Worm (Caenorhabditis elegans): ENCODE measurements around the gene rpl-7A.

Gene rpl-7A

ce11 chrIV:4434441-4435084 is 44.2 kb upstream of the rpl-7A start, which contains the start of the genes R08C7.8 and R08C7.4:
TSS of gene R08C7.8 (minus strand) at chrIV:4434541.
TSS of gene R08C7.4 (plus strand) at chrIV:4435034.
- TF ChIP-seq nhr-71 (tag; optimal IDR thresholded peaks at IDR 0.05) (no peak), hpl-2 (GFP tag; optimal IDR thresholded peaks at IDR 0.05) (no peak), nhr-84 (tag; optimal IDR thresholded peaks at IDR 0.05) (no peak), ceh-63 (GFP tag; optimal IDR thresholded peaks at IDR 0.05) (no peak), unc-62 (GFP tag; optimal IDR thresholded peaks at IDR 0.05) (no peak), elt-3 (tag; optimal IDR thresholded peaks at IDR 0.05) (no peak), C04F5.9 (tag; optimal IDR thresholded peaks at IDR 0.05) (no peak), lin-13 (GFP tag; optimal IDR thresholded peaks at IDR 0.05) (no peak), tbx-2 (tag; optimal IDR thresholded peaks at IDR 0.05) (no peak), hlh-4 (tag; optimal IDR thresholded peaks at IDR 0.05) (no peak), Y116A8C.19 (tag; optimal IDR thresholded peaks at IDR 0.05; ENCODE audit: borderline replicate concordance) (no peak), grh-1 (GFP tag; IDR thresholded peaks at IDR 0.05) (no peak), pag-3 (tag; optimal IDR thresholded peaks at IDR 0.05; ENCODE audit: borderline replicate concordance, insufficient read depth) (no peak), mef-2 (tag; optimal IDR thresholded peaks at IDR 0.05) (no peak), isw-1 (GFP tag; IDR thresholded peaks at IDR 0.05) (no peak), unc-86 (tag; optimal IDR thresholded peaks at IDR 0.05) (no peak), unc-30 (tag; optimal IDR thresholded peaks at IDR 0.05) (no peak), aha-1 (tag; optimal IDR thresholded peaks at IDR 0.05) (no peak), ceh-8 (GFP tag; optimal IDR thresholded peaks at IDR 0.05) (no peak)

ce11 chrIV:4429901-4430300 is 39.5 kb upstream of the rpl-7A start, which contains the start of the genes str-185 and R08C7.5:
TSS of gene str-185 (minus strand) at chrIV:4430001.
TSS of gene R08C7.5 (plus strand) at chrIV:4430229.
- TF ChIP-seq tlp-1 (tag; optimal IDR thresholded peaks at IDR 0.05) (no peak), lsy-2 (tag; optimal IDR thresholded peaks at IDR 0.05) (no peak), unc-30 (tag; optimal IDR thresholded peaks at IDR 0.05) (no peak), pqm-1 (tag; optimal IDR thresholded peaks at IDR 0.05) (no peak), unc-62 (GFP tag; optimal IDR thresholded peaks at IDR 0.05) (no peak), zag-1 (tag; optimal IDR thresholded peaks at IDR 0.05) (no peak), irx-1 (tag; optimal IDR thresholded peaks at IDR 0.05) (no peak), isw-1 (GFP tag; IDR thresholded peaks at IDR 0.05) (no peak), ets-5 (GFP tag; IDR thresholded peaks at IDR 0.05) (no peak), lin-35 (GFP tag; optimal IDR thresholded peaks at IDR 0.05) (no peak), blmp-1 (tag; optimal IDR thresholded peaks at IDR 0.05) (no peak), ceh-63 (GFP tag; optimal IDR thresholded peaks at IDR 0.05) (no peak), tbx-2 (tag; optimal IDR thresholded peaks at IDR 0.05) (no peak), nhr-237 (tag; optimal IDR thresholded peaks at IDR 0.05) (no peak), nhr-28 (tag; optimal IDR thresholded peaks at IDR 0.05) (no peak), nhr-76 (tag; optimal IDR thresholded peaks at IDR 0.05) (no peak)

ce11 chrIV:4423885-4424284 is 33.5 kb upstream of the rpl-7A start:
- TF ChIP-seq nhr-19 (GFP tag; conservative IDR thresholded peaks at IDR 0.05) = no peak
- TF ChIP-seq ztf-4 (tag; optimal IDR thresholded peaks at IDR 0.05) = no peak
- no peak for TF ChIP-seq ceh-8 (GFP tag; optimal IDR thresholded peaks at IDR 0.05)
- no peak for TF ChIP-seq skn-1 (tag; optimal IDR thresholded peaks at IDR 0.05)
- TF ChIP-seq blmp-1 (tag; optimal IDR thresholded peaks at IDR 0.05) = no peak
- TF ChIP-seq xbp-1 (tag; optimal IDR thresholded peaks at IDR 0.05) = no peak
- no peak for TF ChIP-seq sup-37 (GFP tag; optimal IDR thresholded peaks at IDR 0.05)
- no peak for TF ChIP-seq tlp-1 (tag; optimal IDR thresholded peaks at IDR 0.05)
- TF ChIP-seq ceh-63 (GFP tag; optimal IDR thresholded peaks at IDR 0.05) = no peak
- no peak for TF ChIP-seq ceh-82 (tag; optimal IDR thresholded peaks at IDR 0.05)

- no peak for TF ChIP-seq nhr-19 (GFP tag; conservative IDR thresholded peaks at IDR 0.05)
- no peak for TF ChIP-seq unc-86 (tag; optimal IDR thresholded peaks at IDR 0.05)
- TF ChIP-seq nhr-84 (tag; optimal IDR thresholded peaks at IDR 0.05) = no peak
- TF ChIP-seq hlh-4 (tag; optimal IDR thresholded peaks at IDR 0.05) = no peak
- TF ChIP-seq pax-3 (tag; optimal IDR thresholded peaks at IDR 0.05) = no peak
- no peak for TF ChIP-seq zag-1 (tag; optimal IDR thresholded peaks at IDR 0.05)
- no peak for TF ChIP-seq vab-15 (tag; optimal IDR thresholded peaks at IDR 0.05)
- TF ChIP-seq nhr-47 (tag; optimal IDR thresholded peaks at IDR 0.05) = no peak
- TF ChIP-seq nhr-77 (tag; optimal IDR thresholded peaks at IDR 0.05) = no peak
- no peak for TF ChIP-seq fkh-8 (tag; optimal IDR thresholded peaks at IDR 0.05)
- TF ChIP-seq tlp-1 (tag; optimal IDR thresholded peaks at IDR 0.05) = no peak
- TF ChIP-seq sox-4 (tag; optimal IDR thresholded peaks at IDR 0.05) = no peak
- no peak for TF ChIP-seq pag-3 (tag; optimal IDR thresholded peaks at IDR 0.05; ENCODE audit: borderline replicate concordance, insufficient read depth)
- TF ChIP-seq jun-1 (tag; optimal IDR thresholded peaks at IDR 0.05) = no peak
- TF ChIP-seq ceh-63 (GFP tag; optimal IDR thresholded peaks at IDR 0.05) = no peak
- TF ChIP-seq fkh-4 (tag; optimal IDR thresholded peaks at IDR 0.05; ENCODE audit: borderline replicate concordance) = no peak
These were observed 32.6 kb upstream of the rpl-7A start for ce11 chrIV:4423026-4423425.

Data from whole organism, L1 larva.